Worm (Caenorhabditis elegans) whole organism, L1 larva: ENCODE results near the gene deb-1.

ENCODE experiments used
- aha-1 ChIP-seq: fragments of 150-350 bp; optimal IDR thresholded peaks from 2 replicates; lab custom pipeline; 2014; ENCODE audit warnings: missing biosample characterization, missing genetic modification characterization
- ama-1 ChIP-seq: fragments of 150-350 bp; optimal IDR thresholded peaks from 2 replicates; lab custom pipeline; 2014
- ceh-63 ChIP-seq: fragments of 200-800 bp; sonication (Bioruptor generic); optimal IDR thresholded peaks from 2 replicates; lab custom pipeline; 2018; ENCODE audit warnings: mild to moderate bottlenecking, missing genetic modification characterization, missing compliant biosample characterization
- ces-1 ChIP-seq: fragments of 150-350 bp; optimal IDR thresholded peaks from 2 replicates; lab custom pipeline; 2014; ENCODE audit warnings: missing biosample characterization, missing genetic modification reagents, missing genetic modification characterization
- fkh-10 ChIP-seq: sonication (generic microtip); optimal IDR thresholded peaks from 2 replicates; lab custom pipeline; 2017; ENCODE audit warnings: missing biosample characterization, missing genetic modification reagents, missing genetic modification characterization
- lin-39 ChIP-seq: fragments of 150-350 bp; optimal IDR thresholded peaks from 2 replicates; lab custom pipeline; 2014; ENCODE audit warnings: missing biosample characterization, missing genetic modification reagents, missing genetic modification characterization
- nhr-11 ChIP-seq: fragments of 150-350 bp; optimal IDR thresholded peaks from 2 replicates; lab custom pipeline; 2014; ENCODE audit warnings: missing biosample characterization, missing genetic modification characterization
- nhr-77 ChIP-seq: fragments of 150-350 bp; optimal IDR thresholded peaks from 2 replicates; lab custom pipeline; 2014; ENCODE audit warnings: missing biosample characterization, missing genetic modification characterization
- skn-1 ChIP-seq: fragments of 150-350 bp; optimal IDR thresholded peaks from 2 replicates; lab custom pipeline; 2014; ENCODE audit warnings: missing biosample characterization, missing genetic modification characterization
- tbx-2 ChIP-seq: sonication (generic microtip); optimal IDR thresholded peaks from 2 replicates; lab custom pipeline; 2016; ENCODE audit warnings: missing genetic modification characterization, missing compliant biosample characterization
- unc-130 ChIP-seq: fragments of 150-350 bp; optimal IDR thresholded peaks from 2 replicates; lab custom pipeline; 2017; ENCODE audit warnings: missing biosample characterization, missing genetic modification characterization, inconsistent platforms

DNA sequence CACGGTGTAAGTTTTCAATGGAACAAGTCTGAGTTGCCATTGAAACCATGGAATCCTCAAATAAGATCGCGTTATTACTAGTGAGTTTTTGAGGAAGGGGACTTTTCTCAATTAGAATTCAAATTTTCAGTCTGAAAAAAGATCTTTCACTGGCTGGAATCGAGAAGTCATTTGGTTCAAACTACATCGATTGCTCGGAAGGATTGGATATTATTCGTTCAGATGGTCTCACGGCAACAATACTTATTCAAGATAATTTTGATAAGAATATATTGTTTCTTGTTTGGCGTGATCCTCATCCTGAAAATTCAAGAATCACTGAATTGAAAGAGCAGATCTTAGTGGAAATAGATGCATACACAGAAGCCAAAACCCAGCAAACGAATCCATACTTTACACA, 26.6 kb downstream of the deb-1 start:
- TF ChIP-seq skn-1 (tag; lab: Kevin White, UChicago) (no peak), tbx-2 (tag; lab: Kevin White, UChicago) (no peak), lin-39 (tag; lab: Kevin White, UChicago) (no peak), fkh-10 (GFP tag; lab: Kevin White, UChicago) (no peak), ces-1 (no peak), nhr-11 (tag; lab: Kevin White, UChicago) (no peak), ama-1 (lab: Kevin White, UChicago) (no peak), aha-1 (tag; lab: Kevin White, UChicago) (no peak), unc-130 (tag; lab: Kevin White, UChicago) (no peak), ceh-63 (no peak), nhr-77 (no peak)
